Fruit fly (Drosophila melanogaster) Kc167 (cell line): ENCODE data around the gene Vha16-5.

Experiments
- Myc ChIP-seq: fragments of >200 bp; optimal IDR thresholded peaks from 2 replicates; lab custom pipeline; 2017; ENCODE audit warnings: missing external identifiers
- Sin3A ChIP-seq: fragments of >200 bp; optimal IDR thresholded peaks from 2 replicates; lab custom pipeline; 2018; ENCODE audit warnings: missing external identifiers
- h ChIP-seq: fragments of >200 bp; optimal IDR thresholded peaks from 3 replicates; lab custom pipeline; 2018; ENCODE audit warnings: missing external identifiers
- insv ChIP-seq: fragments of >200 bp; optimal IDR thresholded peaks from 3 replicates; lab custom pipeline; 2018; ENCODE audit warnings: missing external identifiers
- psq ChIP-seq: fragments of >200 bp; optimal IDR thresholded peaks from 2 replicates; lab custom pipeline; 2017; ENCODE audit warnings: missing external identifiers
- ttk ChIP-seq: sonication (Bioruptor generic); optimal IDR thresholded peaks from 2 replicates; lab custom pipeline; 2017; ENCODE audit warnings: missing external identifiers

Vha16-5 gene

dm6 chr2L:10736993-10737756 is at the start of gene Vha16-5, which contains the start of gene CG12299:
TSS of gene Vha16-5 (minus strand) at chr2L:10737043.
TSS of gene CG12299 (plus strand) at chr2L:10737345.
- TF ChIP-seq h (lab: Kevin White, UChicago): no peak
- no peak for TF ChIP-seq psq (lab: Kevin White, UChicago)
- no peak for TF ChIP-seq insv (lab: Kevin White, UChicago)
- no peak for TF ChIP-seq ttk
- no peak for TF ChIP-seq Myc (lab: Kevin White, UChicago)
- TF ChIP-seq Sin3A (lab: Kevin White, UChicago): no peak

dm6 chr2L:10781252-10781651 is 44.4 kb upstream of the Vha16-5 start:
- TF ChIP-seq psq (lab: Kevin White, UChicago): no peak
- TF ChIP-seq Myc (lab: Kevin White, UChicago): no peak
- no peak for TF ChIP-seq Sin3A (lab: Kevin White, UChicago)

- no peak for TF ChIP-seq insv (lab: Kevin White, UChicago)
- TF ChIP-seq Sin3A (lab: Kevin White, UChicago): no peak
- TF ChIP-seq Myc (lab: Kevin White, UChicago): no peak
- TF ChIP-seq ttk: no peak
- TF ChIP-seq h (lab: Kevin White, UChicago): no peak
- TF ChIP-seq psq (lab: Kevin White, UChicago): no peak
These were observed 37.2 kb upstream of the Vha16-5 start for dm6 chr2L:10774041-10774440.

dm6 chr2L:10770568-10770967 is 33.7 kb upstream of the Vha16-5 start, which contains the start of gene CG17127:
TSS of gene CG17127 (plus strand) at chr2L:10770868.
- TF ChIP-seq h (lab: Kevin White, UChicago): no peak
- no peak for TF ChIP-seq Sin3A (lab: Kevin White, UChicago)
- no peak for TF ChIP-seq Myc (lab: Kevin White, UChicago)
- TF ChIP-seq ttk: no peak
- no peak for TF ChIP-seq psq (lab: Kevin White, UChicago)
- no peak for TF ChIP-seq insv (lab: Kevin White, UChicago)

dm6 chr2L:10769708-10770107 is 32.9 kb upstream of the Vha16-5 start, which contains the start of gene CG6724:
TSS of gene CG6724 (minus strand) at chr2L:10769952.
- TF ChIP-seq psq (lab: Kevin White, UChicago) (no peak), insv (lab: Kevin White, UChicago) (no peak), Sin3A (lab: Kevin White, UChicago) (no peak), ttk (no peak), h (lab: Kevin White, UChicago) (no peak), Myc (lab: Kevin White, UChicago) (no peak)

dm6 chr2L:10767597-10768188 is 30.9 kb upstream of the Vha16-5 start, which contains the start of gene Ubc2:
TSS of gene Ubc2 (minus strand) at chr2L:10768006.
- TF ChIP-seq Myc (lab: Kevin White, UChicago) (no peak), h (lab: Kevin White, UChicago) (no peak), ttk (no peak), psq (lab: Kevin White, UChicago) (no peak), Sin3A (lab: Kevin White, UChicago) (no peak), insv (lab: Kevin White, UChicago) (no peak)

- TF ChIP-seq insv (lab: Kevin White, UChicago) (no peak), Sin3A (lab: Kevin White, UChicago) (no peak), ttk (no peak), h (lab: Kevin White, UChicago) (no peak), psq (lab: Kevin White, UChicago) (no peak), Myc (lab: Kevin White, UChicago) (no peak)
These were observed 23.8 kb upstream of the Vha16-5 start, which contains the start of gene CG6495 for dm6 chr2L:10760422-10761166. TSS of gene CG6495 (plus strand) at chr2L:10761116.

dm6 chr2L:10759624-10760023 is 22.8 kb upstream of the Vha16-5 start:
- TF ChIP-seq insv (lab: Kevin White, UChicago) (no peak), h (lab: Kevin White, UChicago) (no peak), ttk (no peak), Myc (lab: Kevin White, UChicago) (no peak), psq (lab: Kevin White, UChicago) (no peak), Sin3A (lab: Kevin White, UChicago) (no peak)

- TF ChIP-seq psq (lab: Kevin White, UChicago): no peak
- TF ChIP-seq ttk: no peak
- no peak for TF ChIP-seq Myc (lab: Kevin White, UChicago)
- no peak for TF ChIP-seq Sin3A (lab: Kevin White, UChicago)
- TF ChIP-seq insv (lab: Kevin White, UChicago): no peak
- no peak for TF ChIP-seq h (lab: Kevin White, UChicago)
These were observed 20.3 kb upstream of the Vha16-5 start for dm6 chr2L:10757038-10757685.

- TF ChIP-seq Myc (lab: Kevin White, UChicago): no peak
- no peak for TF ChIP-seq insv (lab: Kevin White, UChicago)
- no peak for TF ChIP-seq h (lab: Kevin White, UChicago)
- TF ChIP-seq Sin3A (lab: Kevin White, UChicago): no peak
- TF ChIP-seq ttk: no peak
- no peak for TF ChIP-seq psq (lab: Kevin White, UChicago)
These were observed 19.2 kb upstream of the Vha16-5 start, which contains the start of gene CG17124 for dm6 chr2L:10756049-10756448. TSS of gene CG17124 (minus strand) at chr2L:10756325.
